Worm (Caenorhabditis elegans) whole organism, L2 larva: ENCODE results near the gene scb-1.

ENCODE experiments used
- F13H6.1 ChIP-seq: sonication (generic microtip); optimal IDR thresholded peaks from 2 replicates; lab custom pipeline; 2016; ENCODE audit warnings: missing genetic modification characterization, missing compliant biosample characterization
- ZK546.5 ChIP-seq: sonication (generic microtip); optimal IDR thresholded peaks from 2 replicates; lab custom pipeline; 2017; ENCODE audit warnings: missing biosample characterization, missing genetic modification characterization
- blmp-1 ChIP-seq: sonication (generic microtip); optimal IDR thresholded peaks from 2 replicates; lab custom pipeline; 2017; ENCODE audit warnings: missing genetic modification characterization, mild to moderate bottlenecking, missing compliant biosample characterization, antibody characterized with exemption, moderate library complexity; ENCODE audit not compliant: insufficient read depth
- egl-27 ChIP-seq: sonication (generic microtip); optimal IDR thresholded peaks from 3 replicates; lab custom pipeline; 2017; ENCODE audit warnings: missing biosample characterization, missing genetic modification reagents, missing genetic modification characterization
- lin-13 ChIP-seq: fragments of 150-350 bp; optimal IDR thresholded peaks from 2 replicates; lab custom pipeline; 2014; ENCODE audit warnings: missing biosample characterization, missing genetic modification reagents, missing genetic modification characterization
- mdl-1 ChIP-seq, 2 experiments: fragments of 150-350 bp in 1 of 2; sonication (generic microtip) in 1 of 2; optimal IDR thresholded peaks; 2 replicates each; lab custom pipeline; 2017; ENCODE audit warnings: missing biosample characterization in 2 of 2, missing genetic modification characterization in 2 of 2
- nhr-11 ChIP-seq: fragments of 150-350 bp; optimal IDR thresholded peaks from 2 replicates; lab custom pipeline; 2014; ENCODE audit warnings: missing biosample characterization, missing genetic modification characterization
- skn-1 ChIP-seq: sonication (generic microtip); optimal IDR thresholded peaks from 2 replicates; lab custom pipeline; 2017; ENCODE audit warnings: missing biosample characterization, missing genetic modification characterization
- snpc-4 ChIP-seq: fragments of 150-350 bp; optimal IDR thresholded peaks from 2 replicates; lab custom pipeline; 2014; ENCODE audit warnings: missing biosample characterization, missing genetic modification characterization
- unc-39 ChIP-seq: fragments of 150-350 bp; optimal IDR thresholded peaks from 2 replicates; lab custom pipeline; 2014; ENCODE audit warnings: missing biosample characterization, missing genetic modification characterization

DNA sequence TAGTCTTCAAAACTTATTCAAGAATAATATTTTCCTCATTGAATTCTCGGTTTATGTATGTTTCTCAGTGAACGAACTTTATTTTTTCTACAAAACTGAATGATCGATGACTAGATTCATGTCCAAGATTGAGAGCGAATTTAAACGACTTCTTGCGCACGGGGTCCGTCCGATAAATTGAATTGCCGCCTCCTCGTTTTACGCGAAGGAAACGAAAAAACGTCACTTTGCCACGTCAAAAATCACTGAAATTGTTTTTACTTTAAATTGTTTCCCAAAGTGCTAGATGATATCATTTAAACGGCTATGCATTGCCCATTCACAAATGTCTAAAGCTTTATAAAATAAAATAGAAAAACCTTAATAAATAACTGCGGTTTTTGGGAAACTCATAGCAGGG is 48.2 kb upstream of the scb-1 start:
- no peak for TF ChIP-seq blmp-1 (tag; lab: Kevin White, UChicago)
- TF ChIP-seq egl-27 (tag; lab: Kevin White, UChicago), result no peak
- TF ChIP-seq F13H6.1 (tag; lab: Kevin White, UChicago), result no peak
- TF ChIP-seq unc-39 (tag; lab: Kevin White, UChicago), result no peak
- no peak for TF ChIP-seq lin-13 (GFP tag; lab: Kevin White, UChicago)
- TF ChIP-seq ZK546.5 (tag; lab: Kevin White, UChicago), result no peak
- no peak for TF ChIP-seq snpc-4 (tag; lab: Kevin White, UChicago)
- no peak for TF ChIP-seq mdl-1 (tag; optimal IDR thresholded peaks at IDR 0.05; lab: Kevin White, UChicago)
- no peak for TF ChIP-seq nhr-11
- TF ChIP-seq skn-1 (tag; lab: Kevin White, UChicago), result no peak
